Worm (Caenorhabditis elegans) whole organism, L2 larva: Measurements from ENCODE around the gene T16G12.1.

Experiments used
- ama-1 ChIP-seq: fragments of 150-350 bp; optimal IDR thresholded peaks from 2 replicates; lab custom pipeline; 2018; ENCODE audit warnings: inconsistent platforms
- ceh-82 ChIP-seq: fragments of 150-350 bp; optimal IDR thresholded peaks from 2 replicates; lab custom pipeline; 2014; ENCODE audit warnings: missing biosample characterization, missing genetic modification characterization
- elt-3 ChIP-seq: sonication (generic microtip); optimal IDR thresholded peaks from 2 replicates; lab custom pipeline; 2017; ENCODE audit warnings: missing biosample characterization, missing genetic modification characterization
- nhr-11 ChIP-seq: fragments of 150-350 bp; optimal IDR thresholded peaks from 2 replicates; lab custom pipeline; 2014; ENCODE audit warnings: missing biosample characterization, missing genetic modification characterization
- nhr-77 ChIP-seq: fragments of 150-350 bp; optimal IDR thresholded peaks from 2 replicates; lab custom pipeline; 2014; ENCODE audit warnings: missing biosample characterization, missing genetic modification characterization
- skn-1 ChIP-seq: sonication (generic microtip); optimal IDR thresholded peaks from 2 replicates; lab custom pipeline; 2017; ENCODE audit warnings: missing biosample characterization, missing genetic modification characterization
- sma-9 ChIP-seq, 2 experiments: fragments of 150-350 bp in 1 of 2; sonication (generic microtip) in 1 of 2; optimal IDR thresholded peaks; 2 replicates each; lab custom pipeline; 2014 to 2016; ENCODE audit warnings: missing genetic modification characterization in 2 of 2, mild to moderate bottlenecking in 1 of 2, missing biosample characterization in 1 of 2, missing compliant biosample characterization in 1 of 2, missing genetic modification reagents in 1 of 2, moderate library complexity in 1 of 2
- unc-39 ChIP-seq: fragments of 150-350 bp; optimal IDR thresholded peaks from 2 replicates; lab custom pipeline; 2014; ENCODE audit warnings: missing biosample characterization, missing genetic modification characterization
- unc-62 ChIP-seq: fragments of 150-350 bp; optimal IDR thresholded peaks from 2 replicates; lab custom pipeline; 2014; ENCODE audit warnings: missing biosample characterization, missing genetic modification reagents, missing genetic modification characterization
- zag-1 ChIP-seq: fragments of 150-350 bp; optimal IDR thresholded peaks from 2 replicates; lab custom pipeline; 2014; ENCODE audit warnings: missing biosample characterization, missing genetic modification characterization
- ztf-1 ChIP-seq: fragments of 200-800 bp; sonication (Bioruptor generic); conservative IDR thresholded peaks from 2 replicates; pipeline ENCODE4 v1.3.6; 2022; ENCODE audit warnings: missing genetic modification characterization, missing compliant biosample characterization
- ztf-11 ChIP-seq: sonication (generic microtip); optimal IDR thresholded peaks from 2 replicates; lab custom pipeline; 2017; ENCODE audit warnings: missing biosample characterization, missing genetic modification characterization
- ztf-4 ChIP-seq: fragments of 150-350 bp; optimal IDR thresholded peaks from 2 replicates; lab custom pipeline; 2014; ENCODE audit warnings: missing biosample characterization, missing genetic modification characterization

DNA sequence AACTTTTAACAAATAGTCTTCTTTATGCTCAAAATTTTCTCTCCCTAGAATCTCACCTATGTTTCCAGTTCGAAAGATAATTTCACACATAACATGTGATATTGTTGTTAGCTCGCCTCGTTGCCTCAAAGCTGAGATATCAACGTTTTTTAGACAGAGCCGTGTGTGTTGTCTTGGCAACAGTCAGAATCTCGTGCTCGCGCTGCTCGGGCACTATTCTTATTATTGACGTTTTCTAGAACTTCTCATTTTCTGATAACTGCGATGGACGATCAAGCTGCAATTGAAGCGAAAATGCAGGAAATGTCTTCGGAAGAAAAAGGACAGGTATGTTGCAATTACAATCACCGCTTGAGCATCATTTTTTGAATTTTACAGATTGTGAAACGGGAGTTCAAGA lies 13.9 kb downstream of the T16G12.1 start, which contains the start of gene xbx-3:
- TF ChIP-seq unc-39 (tag; lab: Kevin White, UChicago) (no peak), nhr-77 (tag; lab: Kevin White, UChicago) (no peak), ceh-82 (tag; lab: Kevin White, UChicago) (no peak), elt-3 (tag; lab: Kevin White, UChicago) (no peak), nhr-11 (tag; lab: Kevin White, UChicago) (no peak), zag-1 (no peak), skn-1 (no peak), ama-1 (lab: Kevin White, UChicago) (no peak), sma-9 (GFP tag; optimal IDR thresholded peaks at IDR 0.05; lab: Kevin White, UChicago) (no peak), sma-9 (tag; optimal IDR thresholded peaks at IDR 0.05; lab: Kevin White, UChicago) (no peak), ztf-4 (tag; lab: Kevin White, UChicago) (no peak), ztf-1 (GFP tag; lab: Robert Waterston, UW) (no peak), unc-62 (GFP tag; lab: Kevin White, UChicago) (no peak), ztf-11 (tag; lab: Kevin White, UChicago) (no peak)
